Fruit fly (Drosophila melanogaster): ENCODE results near the gene shep.
A peak's percentile ranks its signal among the peaks of the same experiment; 100 is the strongest.

The shep gene

DNA sequence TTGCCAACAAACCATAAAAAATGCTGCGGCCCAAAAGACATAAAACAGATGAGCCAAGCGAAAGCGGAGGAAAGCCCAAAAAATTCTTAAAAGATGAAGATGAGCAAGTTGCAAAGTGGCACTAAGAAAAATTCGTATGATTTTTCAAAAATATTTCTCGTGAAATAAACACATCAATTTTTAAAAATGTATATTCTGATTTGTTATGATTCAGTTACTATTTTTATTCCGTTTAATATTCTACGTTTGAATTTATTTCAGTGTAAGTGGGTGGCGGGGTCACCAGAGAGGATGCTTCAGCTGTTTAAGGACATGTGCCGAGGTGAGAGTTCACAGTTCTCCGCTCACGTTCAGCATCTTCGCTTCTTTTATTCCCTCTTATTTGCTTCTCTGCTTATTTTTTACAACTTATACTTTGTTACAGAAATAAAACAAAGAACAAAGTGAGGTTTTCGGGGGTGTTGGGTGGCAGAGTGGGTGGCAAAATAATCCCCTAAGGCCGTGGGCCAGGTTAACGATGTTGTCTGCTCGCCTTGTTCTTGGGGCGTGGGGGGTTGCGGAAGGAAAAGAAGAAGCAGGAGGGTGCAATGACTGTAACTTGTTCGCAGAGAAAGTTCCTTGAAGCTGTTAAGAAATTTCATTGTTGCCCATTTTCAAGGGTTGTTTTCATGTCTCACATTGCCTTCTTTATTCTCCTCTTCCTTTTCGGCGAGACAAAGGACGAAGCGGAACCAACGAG is 95.3 kb downstream of the shep start (continued):
- TF ChIP-seq Chrac-16 (GFP tag; optimal IDR thresholded peaks at IDR 0.05) (no peak), CG15073 (GFP tag; optimal IDR thresholded peaks at IDR 0.05) (no peak), CG8944 (GFP tag; optimal IDR thresholded peaks at IDR 0.05) (no peak), tin (GFP tag; optimal IDR thresholded peaks at IDR 0.05) (peak; percentile 32), Ssrp (tag; optimal IDR thresholded peaks at IDR 0.05) (peak; percentile 16), CG4360 (GFP tag; IDR thresholded peaks at IDR 0.05) (no peak), MTF-1 (GFP tag; optimal IDR thresholded peaks at IDR 0.05; ENCODE audit: borderline replicate concordance) (no peak), bbx (GFP tag; IDR thresholded peaks at IDR 0.05; ENCODE audit: partially characterized antibody) (no peak), wek (GFP tag; optimal IDR thresholded peaks at IDR 0.05) (no peak), CG6683 (GFP tag; optimal IDR thresholded peaks at IDR 0.05) (peak; percentile 31), Sox100B (GFP tag; optimal IDR thresholded peaks at IDR 0.05) (peak; percentile 23), CG10543 (GFP tag; optimal IDR thresholded peaks at IDR 0.05) (no peak), abd-A (tag; optimal IDR thresholded peaks at IDR 0.05) (peak; percentile 77), CG14441 (GFP tag; IDR thresholded peaks at IDR 0.05) (peak; percentile 46; the same call in 1 of the 2 replicates), CG1647 (GFP tag; optimal IDR thresholded peaks at IDR 0.05) (no peak), tio (GFP tag; optimal IDR thresholded peaks at IDR 0.05) (peak; percentile 19), CG43689 (GFP tag; IDR thresholded peaks at IDR 0.05) (no peak), CG16779 (GFP tag; IDR thresholded peaks at IDR 0.05) (no peak), corto (GFP tag; optimal IDR thresholded peaks at IDR 0.05) (no peak), CG30403 (GFP tag; optimal IDR thresholded peaks at IDR 0.05) (peak; percentile 36), CHES-1-like (GFP tag; optimal IDR thresholded peaks at IDR 0.05) (no peak), vvl (GFP tag; IDR thresholded peaks at IDR 0.05) (peak; percentile 77), eve (GFP tag; optimal IDR thresholded peaks at IDR 0.05) (peak in 1 of 2 experiments; percentile 49), fd3F (GFP tag; optimal IDR thresholded peaks at IDR 0.05) (peak; percentile 19), CG12744 (GFP tag; optimal IDR thresholded peaks at IDR 0.05) (no peak), CG10366 (GFP tag; IDR thresholded peaks at IDR 0.05) (peak; percentile 26; the same call in 1 of the 2 replicates), gem (tag; optimal IDR thresholded peaks at IDR 0.05) (peak; percentile 64), croc (GFP tag; conservative IDR thresholded peaks at IDR 0.05) (no peak), ap (GFP tag; IDR thresholded peaks at IDR 0.05) (no peak), Bteb2 (GFP tag; optimal IDR thresholded peaks at IDR 0.05) (peak; percentile 5), gfzf (GFP tag; optimal IDR thresholded peaks at IDR 0.05) (no peak), CG13296 (GFP tag; optimal IDR thresholded peaks at IDR 0.05) (peak; percentile 26)

DNA sequence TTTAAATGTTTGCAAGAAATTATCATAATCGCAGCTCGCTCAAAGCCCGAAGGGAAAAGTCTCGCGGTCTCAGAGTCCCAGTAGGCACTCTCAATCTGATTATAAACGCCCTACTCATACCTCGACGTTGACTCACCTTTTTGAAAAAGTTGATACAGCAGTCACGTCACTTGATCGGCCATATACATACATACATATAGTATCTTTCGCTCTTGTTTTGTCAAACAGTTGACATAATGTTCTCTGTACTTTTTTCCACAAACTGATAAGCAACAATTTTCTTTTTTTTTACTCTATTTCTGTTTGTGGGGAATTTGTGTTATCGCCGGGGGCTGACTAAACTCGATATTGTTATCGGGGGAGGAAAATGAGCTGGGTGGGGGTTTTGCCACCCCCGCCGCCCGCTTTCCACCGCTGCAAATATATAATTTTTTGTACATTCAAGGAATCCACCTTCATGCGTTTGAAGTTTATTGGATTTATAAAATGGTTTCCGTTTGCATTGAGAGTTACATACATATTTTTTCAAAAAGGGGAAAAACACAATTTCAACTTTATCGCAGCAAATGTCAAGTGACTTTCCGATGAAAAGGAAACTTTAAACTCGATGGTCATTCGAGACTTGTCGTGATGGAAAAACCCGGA is 96.7 kb downstream of the shep start:
- no peak for TF ChIP-seq HLHmδ (GFP tag; optimal IDR thresholded peaks at IDR 0.05)
- peak in 1 of 2 experiments; percentile 7 for TF ChIP-seq Trl (optimal IDR thresholded peaks at IDR 0.05)
- TF ChIP-seq Trl (GFP tag; optimal IDR thresholded peaks at IDR 0.05): no peak
- peak; percentile 16 for TF ChIP-seq exex (tag; optimal IDR thresholded peaks at IDR 0.05)
- no peak for TF ChIP-seq CoRest (tag; optimal IDR thresholded peaks at IDR 0.05)
- no peak for TF ChIP-seq hkb (optimal IDR thresholded peaks at IDR 0.05)
- TF ChIP-seq hkb (GFP tag; IDR thresholded peaks at IDR 0.05): 0 out of 2 replicates have a peak, but pooled peaks have one; percentile 14
- TF ChIP-seq Med (GFP tag): peak; percentile 31
- TF ChIP-seq pzg (GFP tag; optimal IDR thresholded peaks at IDR 0.05): no peak
- peak; percentile 16 for TF ChIP-seq CG8281 (tag; optimal IDR thresholded peaks at IDR 0.05)
- TF ChIP-seq Mad (GFP tag; optimal IDR thresholded peaks at IDR 0.05): no peak
- TF ChIP-seq GATAe (GFP tag; conservative IDR thresholded peaks at IDR 0.05): 0 out of 2 replicates have a peak, but pooled peaks have one; percentile 47
- TF ChIP-seq crol (GFP tag; IDR thresholded peaks at IDR 0.05): peak; percentile 70
- TF ChIP-seq grn (GFP tag; optimal IDR thresholded peaks at IDR 0.05): peak; percentile 24
- no peak for TF ChIP-seq Aef1 (GFP tag; IDR thresholded peaks at IDR 0.05)
- TF ChIP-seq sug (tag; optimal IDR thresholded peaks at IDR 0.05): peak; percentile 45
- TF ChIP-seq vnd (GFP tag; IDR thresholded peaks at IDR 0.05; ENCODE audit: partially characterized antibody): no peak
- TF ChIP-seq caup (GFP tag; optimal IDR thresholded peaks at IDR 0.05; ENCODE audit: severe bottlenecking): peak; percentile 5

Measured in whole organism, embryonic.